Worm (Caenorhabditis elegans): ENCODE measurements around the gene cyp-31A5.

The cyp-31A5 gene

ce11 chrIV:13412845-13413383, 11.8 kb downstream of the cyp-31A5 start, which contains the start of gene gcl-1 (continued):
- TF ChIP-seq grh-1 (GFP tag; IDR thresholded peaks at IDR 0.05) (0 out of 2 replicates have a peak, but pooled peaks have one; percentile 29), tlp-1 (tag; optimal IDR thresholded peaks at IDR 0.05) (no peak), hlh-17 (GFP tag; optimal IDR thresholded peaks at IDR 0.05; ENCODE audit: borderline replicate concordance) (no peak), Y116A8C.19 (tag; optimal IDR thresholded peaks at IDR 0.05; ENCODE audit: borderline replicate concordance) (no peak), lin-35 (GFP tag; optimal IDR thresholded peaks at IDR 0.05) (peak; percentile 13 to 37), fkh-4 (tag; optimal IDR thresholded peaks at IDR 0.05; ENCODE audit: borderline replicate concordance) (no peak), zip-4 (GFP tag; optimal IDR thresholded peaks at IDR 0.05) (no peak), nhr-20 (tag; optimal IDR thresholded peaks at IDR 0.05) (no peak), unc-30 (tag; optimal IDR thresholded peaks at IDR 0.05) (no peak), egl-27 (tag; optimal IDR thresholded peaks at IDR 0.05) (no peak), pag-3 (tag; optimal IDR thresholded peaks at IDR 0.05; ENCODE audit: borderline replicate concordance, insufficient read depth) (no peak), tbx-2 (tag; optimal IDR thresholded peaks at IDR 0.05) (no peak), lin-39 (tag; optimal IDR thresholded peaks at IDR 0.05) (no peak), unc-86 (tag; optimal IDR thresholded peaks at IDR 0.05) (no peak), ama-1 (optimal IDR thresholded peaks at IDR 0.05) (no peak), fkh-8 (tag; optimal IDR thresholded peaks at IDR 0.05) (no peak), swsn-7 (tag; optimal IDR thresholded peaks at IDR 0.05) (no peak), C16A3.4 (tag; optimal IDR thresholded peaks at IDR 0.05) (no peak), dpl-1 (GFP tag; optimal IDR thresholded peaks at IDR 0.05) (peak in 1 of 3 experiments; percentile 19), jun-1 (tag; optimal IDR thresholded peaks at IDR 0.05) (no peak), unc-62 (GFP tag; optimal IDR thresholded peaks at IDR 0.05) (no peak), elt-3 (tag; optimal IDR thresholded peaks at IDR 0.05) (no peak), zag-1 (tag; optimal IDR thresholded peaks at IDR 0.05) (no peak), mdl-1 (tag; optimal IDR thresholded peaks at IDR 0.05) (peak in 1 of 2 experiments; percentile 59), unc-130 (tag; optimal IDR thresholded peaks at IDR 0.05) (no peak), sup-37 (GFP tag; optimal IDR thresholded peaks at IDR 0.05) (no peak), blmp-1 (tag; optimal IDR thresholded peaks at IDR 0.05) (peak; percentile 11)

ce11 chrIV:13415739-13416271, 14.7 kb downstream of the cyp-31A5 start, which contains the start of the genes pik-1 and aptf-2:
Gene pik-1, plus strand, starts transcription at chrIV:13416041.
Gene aptf-2, minus strand, starts transcription at chrIV:13416051.
- TF ChIP-seq dpl-1 (GFP tag; optimal IDR thresholded peaks at IDR 0.05) (peak in 1 of 3 experiments; percentile 31), efl-1 (optimal IDR thresholded peaks at IDR 0.05) (no peak), efl-1 (GFP tag; optimal IDR thresholded peaks at IDR 0.05 in 1 of 2) (peak in 1 of 2 experiments; percentile 5), unc-98 (GFP tag; IDR thresholded peaks at IDR 0.05) (no peak), mep-1 (tag; optimal IDR thresholded peaks at IDR 0.05) (peak; percentile 32), lsy-2 (tag; optimal IDR thresholded peaks at IDR 0.05) (peak in 1 of 2 experiments; percentile 26), blmp-1 (tag; optimal IDR thresholded peaks at IDR 0.05) (peak; percentile 27), tlp-1 (tag; optimal IDR thresholded peaks at IDR 0.05) (no peak), nhr-76 (tag; optimal IDR thresholded peaks at IDR 0.05) (no peak), ceh-90 (tag; optimal IDR thresholded peaks at IDR 0.05) (no peak), nhr-77 (tag; optimal IDR thresholded peaks at IDR 0.05) (no peak), lin-35 (GFP tag; optimal IDR thresholded peaks at IDR 0.05) (peak in 1 of 2 experiments; percentile 24)

ce11 chrIV:13422200-13422599, 21.1 kb downstream of the cyp-31A5 start, which contains the start of gene nol-9:
Gene nol-9, plus strand, starts transcription at chrIV:13422500.
- TF ChIP-seq nhr-11 (tag; optimal IDR thresholded peaks at IDR 0.05) (no peak), lin-15B (tag; optimal IDR thresholded peaks at IDR 0.05) (no peak), ceh-88 (GFP tag; IDR thresholded peaks at IDR 0.05) (no peak), snpc-4 (tag; optimal IDR thresholded peaks at IDR 0.05) (no peak), ztf-11 (tag; optimal IDR thresholded peaks at IDR 0.05) (no peak), egl-13 (tag; optimal IDR thresholded peaks at IDR 0.05) (no peak), lsy-2 (tag; optimal IDR thresholded peaks at IDR 0.05) (no peak), ceh-82 (tag; optimal IDR thresholded peaks at IDR 0.05) (no peak), tbx-2 (tag; optimal IDR thresholded peaks at IDR 0.05) (no peak), pag-3 (tag; optimal IDR thresholded peaks at IDR 0.05; ENCODE audit: borderline replicate concordance, insufficient read depth) (no peak), zip-4 (GFP tag; optimal IDR thresholded peaks at IDR 0.05) (no peak), sptf-1 (tag; optimal IDR thresholded peaks at IDR 0.05) (no peak), unc-98 (GFP tag; IDR thresholded peaks at IDR 0.05) (no peak), zag-1 (tag; optimal IDR thresholded peaks at IDR 0.05) (no peak), skn-1 (tag; optimal IDR thresholded peaks at IDR 0.05) (no peak), irx-1 (tag; optimal IDR thresholded peaks at IDR 0.05) (no peak)
